Fruit fly (Drosophila melanogaster): ENCODE data around the gene Trxr1.

DNA sequence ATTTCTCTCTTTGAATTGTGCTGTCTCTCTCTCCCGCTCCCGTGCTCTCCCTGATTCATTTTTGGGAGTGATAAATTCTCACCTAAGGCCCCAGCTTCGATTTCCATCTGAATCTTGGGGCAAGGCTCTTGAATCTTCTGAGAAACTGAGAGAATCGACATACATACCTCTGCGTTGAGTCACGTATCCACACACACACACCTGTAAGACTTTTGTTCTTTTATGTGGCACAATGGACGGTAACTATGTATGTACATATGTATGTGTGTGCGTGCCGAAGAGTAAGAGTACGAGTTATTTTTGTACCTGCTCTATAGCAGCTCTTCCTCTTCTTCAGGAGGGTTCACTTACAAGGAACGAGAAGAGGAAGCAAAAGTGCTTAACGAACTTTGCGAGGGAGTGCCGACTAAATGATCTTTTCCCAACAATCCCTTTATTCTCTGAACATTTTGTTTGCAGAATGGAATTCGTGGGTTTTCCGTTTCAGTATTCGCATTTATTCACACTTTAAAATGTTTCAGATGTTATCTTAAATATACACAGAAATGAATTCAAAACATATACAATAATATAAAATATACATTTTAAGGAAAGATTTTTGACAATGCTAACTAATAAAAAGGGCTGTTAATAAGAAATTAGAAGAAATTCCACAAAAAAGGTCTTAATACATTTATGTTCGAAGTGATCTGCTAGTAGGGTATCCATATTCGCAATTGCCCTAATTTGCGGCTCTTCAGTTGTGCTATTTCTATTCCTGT is 27.1 kb upstream of the Trxr1 start:
- TF ChIP-seq CG10669 (GFP tag; optimal IDR thresholded peaks at IDR 0.05) = peak; percentile 76
- TF ChIP-seq Sox14 (GFP tag; optimal IDR thresholded peaks at IDR 0.05) = peak; percentile 7
- TF ChIP-seq Sox102F (GFP tag; optimal IDR thresholded peaks at IDR 0.05) = no peak
- peak; percentile 71 for TF ChIP-seq spab (GFP tag; optimal IDR thresholded peaks at IDR 0.05)
- TF ChIP-seq CG3919 (GFP tag; optimal IDR thresholded peaks at IDR 0.05) = peak; percentile 39
- peak; percentile 67 for TF ChIP-seq acj6 (GFP tag; optimal IDR thresholded peaks at IDR 0.05)
- no peak for TF ChIP-seq svp (GFP tag)
- TF ChIP-seq fkh (GFP tag; optimal IDR thresholded peaks at IDR 0.05) = no peak
- peak; percentile 32 to 35 for TF ChIP-seq ss (GFP tag; optimal IDR thresholded peaks at IDR 0.05)
- peak; percentile 77 for TF ChIP-seq CG3032 (tag; optimal IDR thresholded peaks at IDR 0.05)
